Worm (Caenorhabditis elegans): ENCODE measurements around the gene Y14H12B.2.

DNA sequence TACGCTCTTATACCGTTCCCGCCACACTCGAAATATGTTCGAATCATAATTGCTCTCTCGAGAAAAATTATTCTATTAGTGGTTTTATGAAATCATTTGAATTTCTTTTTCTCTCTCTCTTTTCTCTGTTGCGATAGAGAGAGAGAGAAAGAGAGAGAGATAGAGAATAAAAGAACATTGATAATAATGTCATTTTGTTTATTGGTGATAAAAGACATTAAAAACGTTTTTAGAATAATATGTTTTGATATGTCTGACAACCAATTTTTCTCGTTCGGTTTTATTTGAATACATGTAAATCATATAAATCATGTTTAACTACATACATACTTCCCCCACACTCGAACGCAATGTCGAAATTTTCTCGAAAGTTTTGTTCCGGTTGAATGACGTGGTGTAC is 19.4 kb upstream of the Y14H12B.2 start:
- no peak for TF ChIP-seq B0336.3 (GFP tag; IDR thresholded peaks at IDR 0.05)
- TF ChIP-seq lsl-1 (GFP tag; optimal IDR thresholded peaks at IDR 0.05), result no peak

Measured in whole organism, young adult.